Worm (Caenorhabditis elegans) whole organism, L2 larva: Measurements from ENCODE around the gene yju-2.

Experiments used
- F13H6.1 ChIP-seq: sonication (generic microtip); optimal IDR thresholded peaks from 2 replicates; lab custom pipeline; 2016; ENCODE audit warnings: missing genetic modification characterization, missing compliant biosample characterization
- R02D3.7 ChIP-seq: fragments of 150-350 bp; optimal IDR thresholded peaks from 2 replicates; lab custom pipeline; 2014; ENCODE audit warnings: missing biosample characterization, missing genetic modification characterization
- ZK546.5 ChIP-seq: sonication (generic microtip); optimal IDR thresholded peaks from 2 replicates; lab custom pipeline; 2017; ENCODE audit warnings: missing biosample characterization, missing genetic modification characterization
- alr-1 ChIP-seq: fragments of 150-350 bp; optimal IDR thresholded peaks from 2 replicates; lab custom pipeline; 2014; ENCODE audit warnings: missing biosample characterization, missing genetic modification characterization
- ama-1 ChIP-seq: fragments of 150-350 bp; optimal IDR thresholded peaks from 2 replicates; lab custom pipeline; 2018; ENCODE audit warnings: inconsistent platforms
- blmp-1 ChIP-seq: sonication (generic microtip); optimal IDR thresholded peaks from 2 replicates; lab custom pipeline; 2017; ENCODE audit warnings: missing genetic modification characterization, mild to moderate bottlenecking, missing compliant biosample characterization, antibody characterized with exemption, moderate library complexity; ENCODE audit not compliant: insufficient read depth
- ceh-16 ChIP-seq: fragments of 150-350 bp; optimal IDR thresholded peaks from 2 replicates; lab custom pipeline; 2014; ENCODE audit warnings: missing biosample characterization, missing genetic modification characterization
- ceh-82 ChIP-seq: fragments of 150-350 bp; optimal IDR thresholded peaks from 2 replicates; lab custom pipeline; 2014; ENCODE audit warnings: missing biosample characterization, missing genetic modification characterization
- crh-2 ChIP-seq: sonication (generic microtip); optimal IDR thresholded peaks from 2 replicates; lab custom pipeline; 2017; ENCODE audit warnings: missing biosample characterization, missing genetic modification characterization
- dmd-4 ChIP-seq: sonication (generic microtip); optimal IDR thresholded peaks from 2 replicates; lab custom pipeline; 2017; ENCODE audit warnings: missing biosample characterization, missing genetic modification characterization
- egl-27 ChIP-seq: sonication (generic microtip); optimal IDR thresholded peaks from 3 replicates; lab custom pipeline; 2017; ENCODE audit warnings: missing biosample characterization, missing genetic modification reagents, missing genetic modification characterization
- elt-1 ChIP-seq: fragments of 150-350 bp; optimal IDR thresholded peaks from 2 replicates; lab custom pipeline; 2014; ENCODE audit warnings: missing biosample characterization, missing genetic modification characterization
- elt-3 ChIP-seq: sonication (generic microtip); optimal IDR thresholded peaks from 2 replicates; lab custom pipeline; 2017; ENCODE audit warnings: missing biosample characterization, missing genetic modification characterization
- fos-1 ChIP-seq: fragments of 150-350 bp; optimal IDR thresholded peaks from 2 replicates; lab custom pipeline; 2014; ENCODE audit warnings: missing biosample characterization, missing genetic modification characterization
- gmeb-1 ChIP-seq: fragments of 150-350 bp; optimal IDR thresholded peaks from 2 replicates; lab custom pipeline; 2014; ENCODE audit warnings: missing biosample characterization, missing genetic modification characterization
- lin-11 ChIP-seq: fragments of 150-350 bp; sonication (generic microtip); optimal IDR thresholded peaks from 2 replicates; lab custom pipeline; 2014; ENCODE audit warnings: missing biosample characterization, missing genetic modification characterization, inconsistent platforms, mixed read lengths
- lin-13 ChIP-seq: fragments of 150-350 bp; optimal IDR thresholded peaks from 2 replicates; lab custom pipeline; 2014; ENCODE audit warnings: missing biosample characterization, missing genetic modification reagents, missing genetic modification characterization
- lin-39 ChIP-seq: fragments of 150-350 bp; optimal IDR thresholded peaks from 2 replicates; lab custom pipeline; 2014; ENCODE audit warnings: missing biosample characterization, missing genetic modification reagents, missing genetic modification characterization
- lsy-2 ChIP-seq, 2 experiments: fragments of 150-350 bp in 1 of 2; sonication (generic microtip) in 1 of 2; optimal IDR thresholded peaks; 2 replicates each; lab custom pipeline; 2014 to 2017; ENCODE audit warnings: missing biosample characterization in 2 of 2, missing genetic modification characterization in 2 of 2
- mab-5 ChIP-seq: fragments of 150-350 bp; optimal IDR thresholded peaks from 2 replicates; lab custom pipeline; 2014; ENCODE audit warnings: missing biosample characterization, missing genetic modification characterization
- mbf-1 ChIP-seq: sonication (generic microtip); optimal IDR thresholded peaks from 2 replicates; lab custom pipeline; 2017; ENCODE audit warnings: missing biosample characterization, missing genetic modification characterization
- mdl-1 ChIP-seq, 2 experiments: fragments of 150-350 bp in 1 of 2; sonication (generic microtip) in 1 of 2; optimal IDR thresholded peaks; 2 replicates each; lab custom pipeline; 2017; ENCODE audit warnings: missing biosample characterization in 2 of 2, missing genetic modification characterization in 2 of 2
- nhr-10 ChIP-seq: sonication (generic microtip); optimal IDR thresholded peaks from 2 replicates; lab custom pipeline; 2017; ENCODE audit warnings: missing biosample characterization, missing genetic modification characterization
- nhr-11 ChIP-seq: fragments of 150-350 bp; optimal IDR thresholded peaks from 2 replicates; lab custom pipeline; 2014; ENCODE audit warnings: missing biosample characterization, missing genetic modification characterization
- nhr-129 ChIP-seq: fragments of 150-350 bp; optimal IDR thresholded peaks from 2 replicates; lab custom pipeline; 2014; ENCODE audit warnings: missing biosample characterization, missing genetic modification characterization
- nhr-21 ChIP-seq: fragments of 150-350 bp; optimal IDR thresholded peaks from 2 replicates; lab custom pipeline; 2014; ENCODE audit warnings: missing biosample characterization, missing genetic modification characterization
- nhr-23 ChIP-seq: fragments of 150-350 bp; optimal IDR thresholded peaks from 2 replicates; lab custom pipeline; 2014; ENCODE audit warnings: missing biosample characterization, missing genetic modification reagents, missing genetic modification characterization
- nhr-25 ChIP-seq: fragments of 150-350 bp; sonication (generic microtip); optimal IDR thresholded peaks from 3 replicates; lab custom pipeline; 2014; ENCODE audit warnings: missing biosample characterization, missing genetic modification characterization
- nhr-6 ChIP-seq: fragments of 150-350 bp; optimal IDR thresholded peaks from 2 replicates; lab custom pipeline; 2014; ENCODE audit warnings: missing biosample characterization, missing genetic modification characterization
- nhr-77 ChIP-seq: fragments of 150-350 bp; optimal IDR thresholded peaks from 2 replicates; lab custom pipeline; 2014; ENCODE audit warnings: missing biosample characterization, missing genetic modification characterization
- peb-1 ChIP-seq: fragments of 150-350 bp; optimal IDR thresholded peaks from 2 replicates; lab custom pipeline; 2014; ENCODE audit warnings: missing biosample characterization, missing genetic modification characterization
- sem-4 ChIP-seq: fragments of 150-350 bp; optimal IDR thresholded peaks from 2 replicates; lab custom pipeline; 2014; ENCODE audit warnings: missing biosample characterization, missing genetic modification reagents, missing genetic modification characterization
- skn-1 ChIP-seq: sonication (generic microtip); optimal IDR thresholded peaks from 2 replicates; lab custom pipeline; 2017; ENCODE audit warnings: missing biosample characterization, missing genetic modification characterization
- sma-3 ChIP-seq: sonication (generic microtip); optimal IDR thresholded peaks from 2 replicates; lab custom pipeline; 2016; ENCODE audit warnings: missing genetic modification reagents, missing genetic modification characterization, missing compliant biosample characterization
- sma-9 ChIP-seq, 2 experiments: fragments of 150-350 bp in 1 of 2; sonication (generic microtip) in 1 of 2; optimal IDR thresholded peaks; 2 replicates each; lab custom pipeline; 2014 to 2016; ENCODE audit warnings: missing genetic modification characterization in 2 of 2, mild to moderate bottlenecking in 1 of 2, missing biosample characterization in 1 of 2, missing compliant biosample characterization in 1 of 2, missing genetic modification reagents in 1 of 2, moderate library complexity in 1 of 2
- unc-39 ChIP-seq: fragments of 150-350 bp; optimal IDR thresholded peaks from 2 replicates; lab custom pipeline; 2014; ENCODE audit warnings: missing biosample characterization, missing genetic modification characterization
- unc-55 ChIP-seq: fragments of 150-350 bp; sonication (generic microtip); optimal IDR thresholded peaks from 3 replicates; lab custom pipeline; 2014; ENCODE audit warnings: missing biosample characterization, missing genetic modification reagents, missing genetic modification characterization
- zag-1 ChIP-seq: fragments of 150-350 bp; optimal IDR thresholded peaks from 2 replicates; lab custom pipeline; 2014; ENCODE audit warnings: missing biosample characterization, missing genetic modification characterization
- ztf-1 ChIP-seq: fragments of 200-800 bp; sonication (Bioruptor generic); conservative IDR thresholded peaks from 2 replicates; pipeline ENCODE4 v1.3.6; 2022; ENCODE audit warnings: missing genetic modification characterization, missing compliant biosample characterization
- ztf-11 ChIP-seq: sonication (generic microtip); optimal IDR thresholded peaks from 2 replicates; lab custom pipeline; 2017; ENCODE audit warnings: missing biosample characterization, missing genetic modification characterization
- ztf-4 ChIP-seq: fragments of 150-350 bp; optimal IDR thresholded peaks from 2 replicates; lab custom pipeline; 2014; ENCODE audit warnings: missing biosample characterization, missing genetic modification characterization

yju-2 gene

DNA sequence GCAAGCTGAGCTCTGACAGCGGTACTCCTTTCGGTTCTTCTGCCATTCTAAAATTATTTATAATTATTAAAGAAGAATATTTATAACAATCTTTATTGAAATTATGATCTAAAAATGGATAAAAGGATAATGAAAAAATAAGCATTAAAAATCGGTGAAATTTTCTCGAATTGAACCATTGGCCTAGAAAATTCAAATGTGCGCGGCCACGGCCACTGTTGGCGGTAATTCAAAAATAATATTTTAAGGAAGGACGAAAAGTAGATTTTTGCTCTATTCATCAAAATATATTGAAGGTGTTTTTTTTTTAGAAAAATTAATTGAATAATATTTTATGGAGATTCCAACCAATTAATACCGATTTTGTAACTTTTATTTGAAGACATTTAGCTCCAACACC is 14.7 kb downstream of the yju-2 start, which contains the start of gene pfd-5 (continued):
- TF ChIP-seq skn-1 (tag; lab: Kevin White, UChicago) (no peak), ama-1 (lab: Kevin White, UChicago) (no peak), blmp-1 (tag; lab: Kevin White, UChicago) (no peak), mab-5 (tag; lab: Kevin White, UChicago) (no peak), unc-55 (GFP tag; lab: Kevin White, UChicago) (peak; percentile 78), lin-39 (tag; lab: Kevin White, UChicago) (no peak), lin-11 (tag; lab: Kevin White, UChicago) (peak; percentile 27), sem-4 (no peak), sma-3 (GFP tag; lab: Kevin White, UChicago) (peak; percentile 63), mdl-1 (tag; optimal IDR thresholded peaks at IDR 0.05; lab: Kevin White, UChicago) (no peak), nhr-23 (tag; lab: Kevin White, UChicago) (no peak), peb-1 (no peak), ceh-16 (tag; lab: Kevin White, UChicago) (no peak), sma-9 (GFP tag; optimal IDR thresholded peaks at IDR 0.05; lab: Kevin White, UChicago) (peak; percentile 69), sma-9 (tag; optimal IDR thresholded peaks at IDR 0.05; lab: Kevin White, UChicago) (no peak), alr-1 (tag; lab: Kevin White, UChicago) (no peak)

ce11 chrIII:7199467-7199866 is 15.3 kb downstream of the yju-2 start:
- TF ChIP-seq nhr-25 (tag; lab: Kevin White, UChicago), result peak; percentile 70
- peak; percentile 16 for TF ChIP-seq egl-27 (tag; lab: Kevin White, UChicago)
- TF ChIP-seq lsy-2 (tag; optimal IDR thresholded peaks at IDR 0.05; lab: Kevin White, UChicago), result peak in 1 of 2 experiments; percentile 4
- TF ChIP-seq nhr-21, result peak; percentile 64
- TF ChIP-seq lin-13 (GFP tag; lab: Kevin White, UChicago), result peak; percentile 3
- peak; percentile 14 for TF ChIP-seq sma-3 (GFP tag; lab: Kevin White, UChicago)
- TF ChIP-seq ztf-11, result no peak
- no peak for TF ChIP-seq elt-1
- peak; percentile 93 for TF ChIP-seq blmp-1 (tag; lab: Kevin White, UChicago)
- TF ChIP-seq gmeb-1 (tag; lab: Kevin White, UChicago), result no peak
- TF ChIP-seq mdl-1 (tag; optimal IDR thresholded peaks at IDR 0.05; lab: Kevin White, UChicago), result peak in 1 of 2 experiments; percentile 2

ce11 chrIII:7201378-7202256 is 17.5 kb downstream of the yju-2 start, which contains the start of gene dpy-31:
Gene dpy-31 (plus strand): TSS chrIII:7202206.
- TF ChIP-seq unc-39 (tag; lab: Kevin White, UChicago) (no peak), ztf-1 (GFP tag; lab: Robert Waterston, UW) (no peak), dmd-4 (tag; lab: Kevin White, UChicago) (no peak), sma-3 (GFP tag; lab: Kevin White, UChicago) (peak; percentile 33), R02D3.7 (tag; lab: Kevin White, UChicago) (no peak), sma-9 (GFP tag; optimal IDR thresholded peaks at IDR 0.05; lab: Kevin White, UChicago) (peak; percentile 57), sma-9 (tag; optimal IDR thresholded peaks at IDR 0.05; lab: Kevin White, UChicago) (no peak), ztf-4 (tag; lab: Kevin White, UChicago) (no peak), egl-27 (tag; lab: Kevin White, UChicago) (peak; percentile 88), zag-1 (tag; lab: Kevin White, UChicago) (no peak), nhr-11 (tag; lab: Kevin White, UChicago) (no peak), nhr-25 (tag; lab: Kevin White, UChicago) (peak; percentile 90), nhr-129 (no peak), nhr-23 (tag; lab: Kevin White, UChicago) (no peak), mab-5 (tag; lab: Kevin White, UChicago) (no peak), fos-1 (tag; lab: Kevin White, UChicago) (peak; percentile 27), ZK546.5 (tag; lab: Kevin White, UChicago) (no peak), lin-11 (tag; lab: Kevin White, UChicago) (no peak), crh-2 (peak; percentile 39), lsy-2 (tag; optimal IDR thresholded peaks at IDR 0.05; lab: Kevin White, UChicago) (peak in 1 of 2 experiments; percentile 37), ceh-82 (no peak), skn-1 (tag; lab: Kevin White, UChicago) (no peak), nhr-6 (tag; lab: Kevin White, UChicago) (no peak), mbf-1 (tag; lab: Kevin White, UChicago) (no peak), lin-39 (tag; lab: Kevin White, UChicago) (no peak), nhr-21 (peak; percentile 64), elt-1 (no peak), nhr-77 (no peak), elt-3 (no peak), F13H6.1 (tag; lab: Kevin White, UChicago) (no peak), ceh-16 (tag; lab: Kevin White, UChicago) (peak; percentile 22), nhr-10 (tag; lab: Kevin White, UChicago) (no peak), blmp-1 (tag; lab: Kevin White, UChicago) (peak; percentile 99), sem-4 (no peak)
